Worm (Caenorhabditis elegans): ENCODE data around the gene T05B4.8.

T05B4.8 gene

ce11 chrV:4138688-4139087 is 22.7 kb upstream of the T05B4.8 start, which contains the start of gene lgc-29:
Gene lgc-29 (plus strand): TSS chrV:4138988.
- TF ChIP-seq sma-3 (GFP tag; optimal IDR thresholded peaks at IDR 0.05) (no peak), nhr-237 (tag; optimal IDR thresholded peaks at IDR 0.05) (no peak), lin-39 (tag; optimal IDR thresholded peaks at IDR 0.05) (no peak), nhr-23 (tag; optimal IDR thresholded peaks at IDR 0.05) (no peak), aly-2 (tag; optimal IDR thresholded peaks at IDR 0.05) (no peak), nhr-10 (tag; optimal IDR thresholded peaks at IDR 0.05) (no peak), ceh-16 (tag; optimal IDR thresholded peaks at IDR 0.05) (no peak), mdl-1 (tag; optimal IDR thresholded peaks at IDR 0.05) (no peak), mab-5 (tag; optimal IDR thresholded peaks at IDR 0.05) (no peak), peb-1 (tag; optimal IDR thresholded peaks at IDR 0.05) (no peak), elt-3 (tag; optimal IDR thresholded peaks at IDR 0.05) (no peak), fos-1 (tag; optimal IDR thresholded peaks at IDR 0.05) (no peak), blmp-1 (tag; optimal IDR thresholded peaks at IDR 0.05; ENCODE audit: insufficient read depth) (no peak), nhr-129 (tag; optimal IDR thresholded peaks at IDR 0.05) (no peak), C34F6.9 (tag; optimal IDR thresholded peaks at IDR 0.05) (no peak), ztf-1 (GFP tag; conservative IDR thresholded peaks at IDR 0.05) (no peak)

ce11 chrV:4134728-4135127 is 18.8 kb upstream of the T05B4.8 start, which contains the start of gene lgc-1:
Gene lgc-1 (plus strand): TSS chrV:4135028.
- TF ChIP-seq ceh-16 (tag; optimal IDR thresholded peaks at IDR 0.05): no peak
- no peak for TF ChIP-seq mdl-1 (tag; optimal IDR thresholded peaks at IDR 0.05)
- TF ChIP-seq elt-1 (tag; optimal IDR thresholded peaks at IDR 0.05): no peak
- TF ChIP-seq nhr-23 (tag; optimal IDR thresholded peaks at IDR 0.05): no peak
- no peak for TF ChIP-seq R02D3.7 (tag; optimal IDR thresholded peaks at IDR 0.05)
- TF ChIP-seq lin-13 (GFP tag; optimal IDR thresholded peaks at IDR 0.05): no peak
- TF ChIP-seq blmp-1 (tag; optimal IDR thresholded peaks at IDR 0.05; ENCODE audit: insufficient read depth): no peak
- TF ChIP-seq nhr-6 (tag; optimal IDR thresholded peaks at IDR 0.05): no peak
- TF ChIP-seq ztf-1 (GFP tag; conservative IDR thresholded peaks at IDR 0.05): no peak
- TF ChIP-seq nhr-129 (tag; optimal IDR thresholded peaks at IDR 0.05): no peak
- TF ChIP-seq nhr-21 (tag; optimal IDR thresholded peaks at IDR 0.05): no peak
- TF ChIP-seq mbf-1 (tag; optimal IDR thresholded peaks at IDR 0.05): no peak
- no peak for TF ChIP-seq snpc-4 (tag; optimal IDR thresholded peaks at IDR 0.05)
- TF ChIP-seq lin-39 (tag; optimal IDR thresholded peaks at IDR 0.05): no peak
- no peak for TF ChIP-seq ZK546.5 (tag; optimal IDR thresholded peaks at IDR 0.05)
- TF ChIP-seq F13H6.1 (tag; optimal IDR thresholded peaks at IDR 0.05): no peak
- TF ChIP-seq ztf-11 (tag; optimal IDR thresholded peaks at IDR 0.05): no peak
- no peak for TF ChIP-seq unc-62 (GFP tag; optimal IDR thresholded peaks at IDR 0.05)
- no peak for TF ChIP-seq Y55F3AM.14 (GFP tag; optimal IDR thresholded peaks at IDR 0.05)
- TF ChIP-seq dmd-4 (tag; optimal IDR thresholded peaks at IDR 0.05): no peak

DNA sequence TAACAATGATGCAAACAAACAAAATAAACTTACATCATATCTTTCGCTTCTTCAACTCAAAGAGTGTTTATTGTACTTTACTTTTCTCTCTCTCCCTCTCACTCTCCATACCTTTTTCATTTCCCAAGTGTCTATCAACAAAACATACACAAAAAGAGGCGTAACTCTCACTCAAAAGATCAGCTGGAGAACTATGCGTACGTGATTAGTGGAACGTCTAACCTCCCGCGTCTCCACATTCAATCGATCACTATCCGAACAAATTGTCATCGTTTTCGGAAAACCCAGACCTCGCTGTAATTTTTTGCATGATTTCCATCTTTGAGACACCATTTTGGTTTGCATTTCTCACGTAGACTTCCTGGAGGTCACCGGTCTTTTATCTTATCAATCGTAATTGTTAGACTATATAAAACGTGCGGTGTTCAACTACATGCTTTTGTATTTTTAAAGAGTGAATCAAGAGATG is 15.5 kb upstream of the T05B4.8 start, which contains the start of gene nhr-57:
nhr-57 (plus strand) TSS at position 419 of the 469 bp plus-strand sequence.
- TF ChIP-seq F13H6.1 (tag; optimal IDR thresholded peaks at IDR 0.05) (peak; percentile 82), skn-1 (tag; optimal IDR thresholded peaks at IDR 0.05) (peak; percentile 72), unc-55 (GFP tag; optimal IDR thresholded peaks at IDR 0.05) (peak; percentile 19), nhr-21 (tag; optimal IDR thresholded peaks at IDR 0.05) (peak; percentile 87), sma-3 (GFP tag; optimal IDR thresholded peaks at IDR 0.05) (peak; percentile 89), unc-39 (tag; optimal IDR thresholded peaks at IDR 0.05) (no peak), mdl-1 (tag; optimal IDR thresholded peaks at IDR 0.05) (peak in 1 of 2 experiments; percentile 40), nhr-6 (tag; optimal IDR thresholded peaks at IDR 0.05) (peak; percentile 67), blmp-1 (tag; optimal IDR thresholded peaks at IDR 0.05; ENCODE audit: insufficient read depth) (peak; percentile 72), nhr-12 (tag; optimal IDR thresholded peaks at IDR 0.05) (no peak), sma-9 (GFP tag; optimal IDR thresholded peaks at IDR 0.05) (peak; percentile 93), sma-9 (tag; optimal IDR thresholded peaks at IDR 0.05) (no peak), fos-1 (tag; optimal IDR thresholded peaks at IDR 0.05) (peak; percentile 73), nhr-77 (tag; optimal IDR thresholded peaks at IDR 0.05) (no peak), lin-13 (GFP tag; optimal IDR thresholded peaks at IDR 0.05) (peak; percentile 31), egl-27 (tag; optimal IDR thresholded peaks at IDR 0.05) (peak; percentile 60), nhr-25 (tag; optimal IDR thresholded peaks at IDR 0.05) (peak; percentile 86), gmeb-1 (tag; optimal IDR thresholded peaks at IDR 0.05) (peak; percentile 62), ztf-11 (tag; optimal IDR thresholded peaks at IDR 0.05) (no peak), C34F6.9 (tag; optimal IDR thresholded peaks at IDR 0.05) (peak; percentile 51), crh-2 (tag; optimal IDR thresholded peaks at IDR 0.05) (peak; percentile 51), sem-4 (tag; optimal IDR thresholded peaks at IDR 0.05) (peak; percentile 61), nhr-129 (tag; optimal IDR thresholded peaks at IDR 0.05) (peak; percentile 96), elt-1 (tag; optimal IDR thresholded peaks at IDR 0.05) (no peak), Y55F3AM.14 (GFP tag; optimal IDR thresholded peaks at IDR 0.05) (peak; percentile 86)
